Fruit fly (Drosophila melanogaster) whole organism, larva: ENCODE data around the gene CG9135.

Source experiments
- noc ChIP-seq: fragments of 200-800 bp; sonication (Bioruptor generic); optimal IDR thresholded peaks from 3 replicates; lab custom pipeline; 2019; ENCODE audit warnings: missing biosample characterization, mild to moderate bottlenecking, missing genetic modification characterization, moderate library complexity

CG9135 gene

dm6 chr2L:6050575-6050974 lies at the start of gene CG9135:
CG9135 (plus strand) TSS chr2L:6050800.
- no peak for TF ChIP-seq noc (tag; lab: Kevin White, UChicago)

dm6 chr2L:6006508-6007232 lies 43.9 kb upstream of the CG9135 start, which contains the start of gene Gal:
Gal (minus strand) TSS chr2L:6006827.
- TF ChIP-seq noc (tag; lab: Kevin White, UChicago) = no peak

DNA sequence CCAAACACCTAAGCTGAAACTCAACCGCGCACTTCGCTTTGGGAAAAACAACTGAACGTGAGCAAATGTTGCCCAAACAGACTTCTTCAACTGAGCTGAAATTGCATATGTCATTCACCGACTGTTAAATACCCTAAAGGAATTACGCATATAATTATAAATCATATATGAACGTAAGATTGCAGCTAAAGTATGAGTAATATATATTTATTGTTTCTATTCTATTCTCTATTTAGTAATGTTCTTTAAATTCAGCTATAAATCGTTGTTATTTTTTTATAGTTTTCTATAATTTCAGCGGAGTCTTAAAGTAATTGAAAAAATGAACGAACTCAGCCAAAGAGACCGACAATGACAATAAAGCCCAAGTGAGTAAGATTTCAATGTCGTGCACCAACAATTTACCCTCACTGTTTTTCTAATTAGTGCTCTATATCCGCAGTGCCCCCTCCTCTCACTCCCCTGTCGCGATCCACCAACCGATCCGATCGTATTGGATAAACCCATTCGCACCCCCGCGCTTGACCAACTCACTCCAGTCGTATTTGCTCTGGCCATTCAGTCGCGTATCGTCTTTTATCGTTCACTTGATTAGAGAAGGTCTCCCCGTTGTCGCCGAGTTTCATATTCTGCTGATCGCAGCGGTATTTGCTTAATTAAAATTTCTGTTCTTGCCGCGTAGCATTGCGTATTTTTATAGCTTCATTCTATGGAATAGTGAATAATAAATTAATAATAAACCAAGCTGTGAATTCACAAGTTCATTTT lies 38.1 kb upstream of the CG9135 start, which contains the start of gene CG9098:
Gene CG9098 (minus strand): TSS at position 36 of the 768 bp plus-strand sequence.
- no peak for TF ChIP-seq noc (tag; lab: Kevin White, UChicago)

DNA sequence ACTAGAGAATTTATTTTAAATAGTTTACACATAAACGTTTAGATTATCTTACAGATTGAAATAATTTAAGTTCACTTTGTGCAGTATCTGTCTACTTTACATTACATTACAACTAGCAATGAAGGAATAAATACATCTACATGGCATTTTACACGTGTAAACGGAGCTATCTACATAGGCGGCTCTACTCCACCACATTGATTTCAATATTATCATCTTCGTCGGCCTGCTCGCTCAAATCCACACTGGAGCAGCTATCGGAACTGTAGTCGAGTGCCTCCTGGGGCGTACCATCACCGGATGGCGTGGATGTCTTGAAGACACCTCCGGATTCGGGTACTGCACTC lies 37.6 kb upstream of the CG9135 start:
- no peak for TF ChIP-seq noc (tag; lab: Kevin White, UChicago)

dm6 chr2L:6019352-6020131 lies 31.1 kb upstream of the CG9135 start, which contains the start of gene H2.0:
H2.0 (minus strand) TSS chr2L:6019402.
- TF ChIP-seq noc (tag; lab: Kevin White, UChicago) = no peak

- no peak for TF ChIP-seq noc (tag; lab: Kevin White, UChicago)
Measured at dm6 chr2L:6020535-6020934, 30.1 kb upstream of the CG9135 start, which contains the start of gene CG13996. CG13996 (plus strand) TSS chr2L:6020835.

DNA sequence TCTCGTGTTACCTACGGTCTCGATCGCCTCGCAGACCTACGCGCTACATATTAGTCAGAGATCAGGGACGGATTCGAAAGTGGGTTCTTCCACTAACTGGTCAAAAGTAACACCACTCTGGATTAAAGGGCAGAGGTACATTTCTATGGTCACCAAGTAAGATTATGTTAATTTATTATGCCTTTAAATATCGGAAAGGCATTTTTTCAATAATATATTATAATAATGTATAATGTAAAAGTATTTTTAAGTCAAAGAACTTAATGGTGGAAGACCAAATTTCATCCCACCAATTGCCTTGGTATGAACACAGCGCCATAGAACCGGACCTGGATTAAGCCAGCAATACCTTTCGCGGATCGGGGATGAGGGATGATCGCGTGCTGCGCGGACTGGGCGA lies 27.8 kb upstream of the CG9135 start:
- no peak for TF ChIP-seq noc (tag; lab: Kevin White, UChicago)

DNA sequence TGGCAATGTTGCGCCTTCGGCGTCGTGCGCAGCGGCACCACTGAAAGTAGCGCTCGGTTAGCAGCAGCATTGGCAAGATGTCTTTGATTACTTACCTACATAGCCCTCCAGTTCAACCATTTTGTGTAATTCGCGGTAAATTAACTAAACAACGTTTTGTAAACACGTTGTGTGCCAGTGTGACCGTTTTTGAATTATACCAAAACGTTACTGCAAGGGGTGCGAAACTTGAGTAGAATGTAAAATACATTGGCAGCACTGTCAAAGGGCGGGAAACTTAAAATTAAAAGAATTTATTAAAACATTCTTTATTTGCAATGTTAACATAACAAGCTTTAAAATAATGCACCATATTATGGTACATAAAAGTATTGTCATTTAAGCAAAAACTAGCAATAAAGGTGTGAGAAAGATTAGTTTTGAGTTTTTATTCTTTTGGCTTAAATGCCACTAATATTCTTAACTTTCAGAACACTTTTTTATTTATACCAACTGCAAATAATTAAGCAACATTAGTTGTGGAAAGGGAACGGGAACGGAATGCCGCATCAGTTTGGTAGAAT lies 26.2 kb upstream of the CG9135 start, which contains the start of gene CG9107:
Gene CG9107 (minus strand): TSS at position 195 of the 563 bp plus-strand sequence.
- TF ChIP-seq noc (tag; lab: Kevin White, UChicago) = no peak

DNA sequence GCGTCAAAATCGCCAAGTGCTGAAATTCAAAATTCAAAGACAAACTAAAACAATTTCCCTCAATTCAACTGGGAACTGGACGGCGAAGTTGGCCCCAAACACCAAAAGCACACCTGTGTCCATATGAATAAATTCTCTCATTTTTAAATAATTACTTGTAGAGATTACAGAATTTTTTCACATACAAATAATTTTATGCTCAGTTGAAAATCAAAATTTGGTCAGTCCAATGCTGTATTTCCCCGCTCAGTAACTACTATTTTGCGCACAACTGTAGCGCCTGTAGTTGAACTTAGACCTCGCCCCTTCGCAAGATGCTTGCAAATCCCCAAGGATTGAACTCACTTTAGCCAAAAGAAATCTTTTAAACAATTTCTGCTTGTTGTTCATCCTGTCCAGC lies 21.9 kb upstream of the CG9135 start:
- no peak for TF ChIP-seq noc (tag; lab: Kevin White, UChicago)

DNA sequence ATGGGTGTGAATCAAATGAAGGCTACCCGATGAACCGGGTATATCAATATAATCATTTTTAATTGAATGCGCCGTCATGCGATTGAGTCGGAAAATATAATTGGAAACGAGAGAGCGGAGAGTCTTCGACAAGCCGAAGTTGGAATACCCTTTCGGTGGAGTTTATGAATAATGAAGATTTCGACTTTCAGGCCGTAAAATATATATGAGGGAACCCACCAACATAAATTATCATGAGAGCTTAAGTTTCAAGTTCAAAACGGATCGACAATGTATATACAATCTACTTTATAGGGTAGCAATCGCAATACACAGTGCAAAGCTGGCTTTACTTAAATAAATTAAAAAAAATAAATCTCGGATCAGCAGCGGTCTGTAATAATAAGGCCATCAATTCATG lies 18.8 kb upstream of the CG9135 start:
- TF ChIP-seq noc (tag; lab: Kevin White, UChicago) = no peak

- no peak for TF ChIP-seq noc (tag; lab: Kevin White, UChicago)
Measured at dm6 chr2L:6034344-6034743, 16.3 kb upstream of the CG9135 start, which contains the start of gene CG9109. CG9109 (minus strand) TSS chr2L:6034423.

dm6 chr2L:6035155-6035554 lies 15.4 kb upstream of the CG9135 start:
- no peak for TF ChIP-seq noc (tag; lab: Kevin White, UChicago)

DNA sequence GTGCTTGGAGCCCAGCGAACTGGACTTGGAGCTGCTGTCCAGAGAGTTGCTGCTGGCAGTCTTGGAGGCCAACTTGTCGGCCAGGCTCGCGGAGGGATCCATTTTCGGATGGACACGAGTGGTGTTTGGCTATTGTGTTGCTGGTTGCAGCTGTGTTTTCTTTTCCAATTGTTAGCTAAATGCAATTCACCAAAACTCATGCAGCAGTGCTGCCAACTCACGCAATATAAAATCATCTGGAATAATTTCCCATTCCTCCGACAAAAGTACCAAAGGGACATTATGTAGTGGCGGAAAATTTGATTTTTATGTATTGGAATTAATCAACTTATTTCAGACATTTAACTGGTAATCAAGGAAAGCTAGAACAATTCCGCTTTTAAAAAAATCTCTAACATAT lies 13.9 kb upstream of the CG9135 start, which contains the start of gene mtm:
Gene mtm (minus strand): TSS at position 306 of the 400 bp plus-strand sequence.
- TF ChIP-seq noc (tag; lab: Kevin White, UChicago) = no peak

DNA sequence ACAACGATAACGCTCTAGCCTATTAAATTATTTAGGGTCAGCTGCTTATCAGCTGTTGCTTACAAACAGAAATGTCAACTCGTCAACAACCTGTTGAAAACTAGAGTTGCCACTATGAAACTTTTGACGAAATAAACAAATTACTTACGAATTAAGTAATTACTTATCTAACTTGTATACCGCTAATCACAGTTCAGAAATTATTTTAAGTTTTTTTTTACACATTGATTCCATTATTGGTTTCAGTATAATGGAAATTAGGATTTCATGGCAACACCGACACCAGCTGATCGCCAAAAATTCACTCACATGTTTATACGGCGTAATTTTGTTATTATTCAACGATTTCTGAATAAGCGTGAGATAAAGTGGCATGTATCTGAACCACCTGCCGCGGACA lies 12.8 kb upstream of the CG9135 start, which contains the start of the genes CG9117 and CG31643:
Gene CG9117 (minus strand): TSS at position 73 of the 400 bp plus-strand sequence.
Gene CG31643 (plus strand): TSS at position 288 of the 400 bp plus-strand sequence.
- peak; percentile 76 for TF ChIP-seq noc (tag; lab: Kevin White, UChicago)

DNA sequence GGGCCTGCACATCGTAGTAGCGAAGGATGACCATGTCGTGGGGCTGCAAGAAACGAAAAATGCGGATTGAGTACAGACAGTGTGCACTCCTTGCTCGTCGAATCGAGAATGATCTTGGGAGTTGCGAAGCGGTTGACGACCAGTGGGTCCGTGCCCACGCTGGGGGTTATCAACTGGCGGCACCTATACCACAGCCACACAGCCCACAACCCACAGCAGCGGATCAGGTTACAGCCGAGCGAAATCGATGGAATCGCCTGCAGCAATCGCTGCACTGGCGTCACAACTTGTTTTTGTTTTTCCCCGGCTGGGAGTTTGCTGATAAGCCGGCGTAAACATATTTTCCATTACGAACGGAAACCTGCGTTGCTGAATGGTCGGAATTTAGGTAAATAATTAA lies 5.1 kb upstream of the CG9135 start:
- no peak for TF ChIP-seq noc (tag; lab: Kevin White, UChicago)
